Worm (Caenorhabditis elegans): ENCODE results near the gene srh-180.

srh-180 gene

DNA sequence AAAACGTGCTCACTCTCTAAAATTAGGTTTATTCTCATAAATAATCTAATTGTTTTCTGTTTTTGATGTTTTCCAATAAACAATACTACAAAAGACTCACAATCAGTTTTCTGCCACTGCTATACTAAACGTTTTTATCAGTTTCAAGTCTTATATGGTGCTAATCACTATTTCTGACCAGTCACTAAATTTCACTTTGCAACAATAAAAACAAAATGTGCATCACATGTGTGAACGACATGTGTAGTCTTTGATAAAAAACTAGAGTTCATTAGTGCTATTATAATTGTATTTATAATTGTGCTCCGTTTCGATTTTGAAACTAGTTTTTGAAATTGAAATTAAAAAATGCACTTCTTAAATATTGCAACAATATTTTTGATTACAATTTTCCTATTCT is 39.4 kb upstream of the srh-180 start, which contains the start of gene cyp-37B1:
Gene cyp-37B1 (plus strand): TSS at position 199 of the 400 bp plus-strand sequence.
- TF ChIP-seq nhr-90 (tag; optimal IDR thresholded peaks at IDR 0.05; ENCODE audit: poor library complexity) (peak; percentile 38), nhr-47 (tag; optimal IDR thresholded peaks at IDR 0.05) (no peak), nhr-20 (tag; optimal IDR thresholded peaks at IDR 0.05) (peak; percentile 59), aly-2 (tag; optimal IDR thresholded peaks at IDR 0.05) (no peak), alr-1 (tag; optimal IDR thresholded peaks at IDR 0.05; ENCODE audit: borderline replicate concordance) (no peak), egl-13 (tag; optimal IDR thresholded peaks at IDR 0.05) (no peak), fkh-10 (GFP tag; optimal IDR thresholded peaks at IDR 0.05) (no peak), unc-86 (tag; optimal IDR thresholded peaks at IDR 0.05) (no peak), lin-35 (GFP tag; optimal IDR thresholded peaks at IDR 0.05) (peak in 1 of 2 experiments; percentile 34), xbp-1 (tag; optimal IDR thresholded peaks at IDR 0.05) (no peak), skn-1 (tag; optimal IDR thresholded peaks at IDR 0.05) (no peak), lin-13 (GFP tag; optimal IDR thresholded peaks at IDR 0.05) (no peak), tlp-1 (tag; optimal IDR thresholded peaks at IDR 0.05) (no peak), lsy-2 (tag; optimal IDR thresholded peaks at IDR 0.05) (no peak), ztf-11 (tag; optimal IDR thresholded peaks at IDR 0.05) (no peak), pqm-1 (tag; optimal IDR thresholded peaks at IDR 0.05) (no peak), jun-1 (tag; optimal IDR thresholded peaks at IDR 0.05) (no peak), nhr-28 (tag; optimal IDR thresholded peaks at IDR 0.05) (no peak), sox-4 (tag; optimal IDR thresholded peaks at IDR 0.05) (no peak), C16A3.4 (tag; optimal IDR thresholded peaks at IDR 0.05) (no peak), grh-1 (GFP tag; IDR thresholded peaks at IDR 0.05) (no peak), nhr-11 (tag; optimal IDR thresholded peaks at IDR 0.05) (no peak), ceh-82 (tag; optimal IDR thresholded peaks at IDR 0.05) (no peak), nhr-12 (tag; optimal IDR thresholded peaks at IDR 0.05) (no peak), elt-2 (tag; optimal IDR thresholded peaks at IDR 0.05) (peak; percentile 95), sptf-1 (tag; optimal IDR thresholded peaks at IDR 0.05) (no peak), fkh-8 (tag; optimal IDR thresholded peaks at IDR 0.05) (no peak), efl-1 (optimal IDR thresholded peaks at IDR 0.05) (no peak), efl-1 (GFP tag; optimal IDR thresholded peaks at IDR 0.05 in 1 of 2) (no peak)

- TF ChIP-seq grh-1 (GFP tag; IDR thresholded peaks at IDR 0.05) (no peak), hpl-2 (GFP tag; optimal IDR thresholded peaks at IDR 0.05) (no peak), nhr-84 (tag; optimal IDR thresholded peaks at IDR 0.05) (no peak), blmp-1 (tag; optimal IDR thresholded peaks at IDR 0.05) (peak; percentile 78)
Measured at ce11 chrV:16282147-16282546, 35.2 kb upstream of the srh-180 start, which contains the start of gene F28G4.2. Gene F28G4.2, minus strand, starts transcription at chrV:16282321.

DNA sequence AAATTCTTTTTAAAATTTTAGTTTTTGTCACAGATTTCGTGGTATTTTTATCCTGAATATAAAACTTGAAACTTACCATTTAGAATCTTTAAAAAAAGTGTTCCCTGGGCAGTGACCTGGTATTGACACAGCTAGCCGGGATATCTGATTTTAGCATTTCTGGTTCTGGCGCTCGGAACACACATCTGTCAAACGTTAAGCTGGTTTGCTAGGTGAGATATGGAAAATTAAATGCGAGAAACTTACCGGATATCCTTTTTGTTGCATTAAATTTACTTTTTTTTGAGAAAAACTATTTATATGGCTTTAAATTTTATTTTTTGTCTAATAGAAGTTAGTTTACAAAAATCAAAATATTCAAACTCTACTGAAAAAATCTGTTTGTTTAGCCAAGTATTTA is 31.6 kb upstream of the srh-180 start, which contains the start of gene F28G4.4:
Gene F28G4.4 (minus strand): TSS at position 101 of the 400 bp plus-strand sequence.
- TF ChIP-seq fkh-4 (tag; optimal IDR thresholded peaks at IDR 0.05; ENCODE audit: borderline replicate concordance) = no peak
- no peak for TF ChIP-seq ama-1 (optimal IDR thresholded peaks at IDR 0.05)
- no peak for TF ChIP-seq ets-5 (GFP tag; IDR thresholded peaks at IDR 0.05)
- no peak for TF ChIP-seq ceh-63 (GFP tag; optimal IDR thresholded peaks at IDR 0.05)
- TF ChIP-seq unc-98 (GFP tag; IDR thresholded peaks at IDR 0.05) = no peak
- no peak for TF ChIP-seq C04F5.9 (tag; optimal IDR thresholded peaks at IDR 0.05)
- TF ChIP-seq mdl-1 (tag; optimal IDR thresholded peaks at IDR 0.05) = no peak
- no peak for TF ChIP-seq hlh-17 (GFP tag; optimal IDR thresholded peaks at IDR 0.05; ENCODE audit: borderline replicate concordance)

DNA sequence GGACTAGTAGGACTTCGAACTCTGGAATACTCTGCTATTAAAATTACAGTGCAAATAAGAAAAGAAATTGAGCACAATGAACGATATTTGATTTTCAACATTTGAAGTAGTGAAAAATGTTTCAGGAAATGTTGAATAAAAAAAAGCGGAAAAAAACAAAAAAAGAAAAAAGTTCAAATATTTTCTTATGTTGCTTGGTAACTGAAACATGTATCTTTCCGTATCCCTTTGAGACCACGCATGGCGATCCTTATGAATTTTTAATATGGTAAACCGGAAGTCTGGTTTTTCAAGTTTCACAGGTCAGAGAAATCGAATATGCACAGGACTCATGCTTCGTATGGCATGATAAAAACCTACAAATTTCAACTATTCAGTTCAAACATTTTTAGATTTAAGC is 29.7 kb upstream of the srh-180 start, which contains the start of gene F28G4.3:
Gene F28G4.3 (minus strand): TSS at position 101 of the 400 bp plus-strand sequence.
- TF ChIP-seq blmp-1 (tag; optimal IDR thresholded peaks at IDR 0.05) = no peak
